Worm (Caenorhabditis elegans): Measurements from ENCODE around the gene set-30.
A peak's percentile ranks its signal among the peaks of the same experiment; 100 is the strongest.

The set-30 gene

ce11 chrX:5004940-5005339 is 5.9 kb downstream of the set-30 start, which contains the start of gene hsd-2:
hsd-2 (plus strand) TSS chrX:5005240.
- TF ChIP-seq pqm-1 (tag; optimal IDR thresholded peaks at IDR 0.05) (no peak), nhr-23 (tag; optimal IDR thresholded peaks at IDR 0.05) (no peak), lin-39 (tag; optimal IDR thresholded peaks at IDR 0.05) (no peak), mdl-1 (tag; optimal IDR thresholded peaks at IDR 0.05) (no peak), ceh-9 (tag; optimal IDR thresholded peaks at IDR 0.05) (no peak), jun-1 (tag; optimal IDR thresholded peaks at IDR 0.05) (no peak), ceh-82 (tag; optimal IDR thresholded peaks at IDR 0.05) (no peak), egl-27 (tag; optimal IDR thresholded peaks at IDR 0.05) (no peak), R02D3.7 (tag; optimal IDR thresholded peaks at IDR 0.05) (no peak), nhr-67 (tag; optimal IDR thresholded peaks at IDR 0.05) (no peak), nhr-11 (tag; optimal IDR thresholded peaks at IDR 0.05) (no peak), tbx-2 (tag; optimal IDR thresholded peaks at IDR 0.05) (no peak), unc-62 (GFP tag; optimal IDR thresholded peaks at IDR 0.05) (no peak), nhr-43 (tag; optimal IDR thresholded peaks at IDR 0.05; ENCODE audit: poor library complexity, severe bottlenecking) (no peak), daf-12 (tag; optimal IDR thresholded peaks at IDR 0.05) (no peak), ZK546.5 (tag; optimal IDR thresholded peaks at IDR 0.05) (no peak)

ce11 chrX:5006972-5007371 is 7.9 kb downstream of the set-30 start:
- TF ChIP-seq eor-1 (tag; optimal IDR thresholded peaks at IDR 0.05) (no peak), elt-2 (tag; optimal IDR thresholded peaks at IDR 0.05) (peak; percentile 64), pha-4 (tag; optimal IDR thresholded peaks at IDR 0.05) (peak; percentile 14)

ce11 chrX:5009000-5009399 is 9.9 kb downstream of the set-30 start, which contains the start of gene hsd-3:
hsd-3 (plus strand) TSS chrX:5009300.
- TF ChIP-seq tbx-2 (tag; optimal IDR thresholded peaks at IDR 0.05) = no peak
- TF ChIP-seq daf-12 (tag; optimal IDR thresholded peaks at IDR 0.05) = no peak
- TF ChIP-seq eor-1 (tag; optimal IDR thresholded peaks at IDR 0.05) = no peak
- no peak for TF ChIP-seq nhr-12 (tag; optimal IDR thresholded peaks at IDR 0.05)
- no peak for TF ChIP-seq hmg-11 (tag; optimal IDR thresholded peaks at IDR 0.05)
- TF ChIP-seq egl-5 (tag; optimal IDR thresholded peaks at IDR 0.05) = no peak
- no peak for TF ChIP-seq pqm-1 (tag; optimal IDR thresholded peaks at IDR 0.05)
- no peak for TF ChIP-seq R02D3.7 (tag; optimal IDR thresholded peaks at IDR 0.05)
- no peak for TF ChIP-seq sea-2 (GFP tag; optimal IDR thresholded peaks at IDR 0.05)
- no peak for TF ChIP-seq jun-1 (tag; optimal IDR thresholded peaks at IDR 0.05)
- no peak for TF ChIP-seq lin-15B (tag; optimal IDR thresholded peaks at IDR 0.05)
- TF ChIP-seq lsy-12 (tag; optimal IDR thresholded peaks at IDR 0.05) = no peak
- no peak for TF ChIP-seq nhr-76 (tag; optimal IDR thresholded peaks at IDR 0.05)
- TF ChIP-seq aly-2 (tag; optimal IDR thresholded peaks at IDR 0.05) = no peak
- no peak for TF ChIP-seq unc-62 (GFP tag; optimal IDR thresholded peaks at IDR 0.05)
- TF ChIP-seq ceh-9 (tag; optimal IDR thresholded peaks at IDR 0.05) = no peak
- no peak for TF ChIP-seq nfya-1 (tag; optimal IDR thresholded peaks at IDR 0.05; ENCODE audit: insufficient read depth)

- TF ChIP-seq nhr-77 (tag; optimal IDR thresholded peaks at IDR 0.05) (no peak), elt-2 (tag; optimal IDR thresholded peaks at IDR 0.05) (peak; percentile 51), pha-4 (tag; optimal IDR thresholded peaks at IDR 0.05) (peak; percentile 10)
Measured at ce11 chrX:5013826-5014225, 14.8 kb downstream of the set-30 start, which contains the start of gene ZC449.7. ZC449.7 (plus strand) TSS chrX:5014074.

- TF ChIP-seq jun-1 (tag; optimal IDR thresholded peaks at IDR 0.05) = no peak
- TF ChIP-seq nhr-43 (tag; optimal IDR thresholded peaks at IDR 0.05; ENCODE audit: poor library complexity, severe bottlenecking) = no peak
- no peak for TF ChIP-seq nhr-23 (tag; optimal IDR thresholded peaks at IDR 0.05)
- no peak for TF ChIP-seq nhr-28 (tag; optimal IDR thresholded peaks at IDR 0.05)
- TF ChIP-seq egl-5 (tag; optimal IDR thresholded peaks at IDR 0.05) = no peak
- no peak for TF ChIP-seq pqm-1 (tag; optimal IDR thresholded peaks at IDR 0.05)
- no peak for TF ChIP-seq elt-3 (tag; optimal IDR thresholded peaks at IDR 0.05)
- no peak for TF ChIP-seq tbx-2 (tag; optimal IDR thresholded peaks at IDR 0.05)
- no peak for TF ChIP-seq hmg-11 (tag; optimal IDR thresholded peaks at IDR 0.05)
- TF ChIP-seq elt-2 (tag; optimal IDR thresholded peaks at IDR 0.05) = no peak
Measured at ce11 chrX:5015775-5016174, 16.7 kb downstream of the set-30 start, which contains the start of gene ZC449.8. ZC449.8 (plus strand) TSS chrX:5016075.

ce11 chrX:5017591-5017990 is 18.5 kb downstream of the set-30 start, which contains the start of gene sek-3:
sek-3 (plus strand) TSS chrX:5017891.
- no peak for TF ChIP-seq nhr-67 (tag; optimal IDR thresholded peaks at IDR 0.05)
- TF ChIP-seq ceh-9 (tag; optimal IDR thresholded peaks at IDR 0.05) = no peak
- no peak for TF ChIP-seq daf-12 (tag; optimal IDR thresholded peaks at IDR 0.05)
- no peak for TF ChIP-seq elt-3 (tag; optimal IDR thresholded peaks at IDR 0.05)
- no peak for TF ChIP-seq elt-1 (tag; optimal IDR thresholded peaks at IDR 0.05)
- no peak for TF ChIP-seq tbx-2 (tag; optimal IDR thresholded peaks at IDR 0.05)
- TF ChIP-seq nhr-12 (tag; optimal IDR thresholded peaks at IDR 0.05) = no peak
- no peak for TF ChIP-seq ztf-4 (tag; optimal IDR thresholded peaks at IDR 0.05)
- no peak for TF ChIP-seq lsy-12 (tag; optimal IDR thresholded peaks at IDR 0.05)
- no peak for TF ChIP-seq lin-39 (tag; optimal IDR thresholded peaks at IDR 0.05)
- no peak for TF ChIP-seq elt-2 (tag; optimal IDR thresholded peaks at IDR 0.05)
- TF ChIP-seq ceh-82 (tag; optimal IDR thresholded peaks at IDR 0.05) = no peak
- TF ChIP-seq ceh-28 (tag; optimal IDR thresholded peaks at IDR 0.05) = no peak
